Worm (Caenorhabditis elegans): ENCODE measurements around the gene scl-6.

ce11 chrIV:13063714-13064113 lies 4.8 kb upstream of the scl-6 start, which contains the start of gene scl-5:
- TF ChIP-seq F13C5.2 (tag; optimal IDR thresholded peaks at IDR 0.05) (no peak), ama-1 (optimal IDR thresholded peaks at IDR 0.05) (no peak), ceh-13 (GFP tag; optimal IDR thresholded peaks at IDR 0.05) (no peak), tra-4 (tag; optimal IDR thresholded peaks at IDR 0.05) (no peak)
